Worm (Caenorhabditis elegans) whole organism, L2 larva: Measurements from ENCODE around the gene vit-5.

Experiments used
- Y55F3AM.14 ChIP-seq: fragments of 200-800 bp; sonication (Bioruptor generic); optimal IDR thresholded peaks from 2 replicates; lab custom pipeline; 2018; ENCODE audit warnings: mild to moderate bottlenecking, missing genetic modification characterization, missing compliant biosample characterization
- ama-1 ChIP-seq: fragments of 150-350 bp; optimal IDR thresholded peaks from 2 replicates; lab custom pipeline; 2018; ENCODE audit warnings: inconsistent platforms
- ceh-82 ChIP-seq: fragments of 150-350 bp; optimal IDR thresholded peaks from 2 replicates; lab custom pipeline; 2014; ENCODE audit warnings: missing biosample characterization, missing genetic modification characterization
- lin-11 ChIP-seq: fragments of 150-350 bp; sonication (generic microtip); optimal IDR thresholded peaks from 2 replicates; lab custom pipeline; 2014; ENCODE audit warnings: missing biosample characterization, missing genetic modification characterization, inconsistent platforms, mixed read lengths
- nhr-21 ChIP-seq: fragments of 150-350 bp; optimal IDR thresholded peaks from 2 replicates; lab custom pipeline; 2014; ENCODE audit warnings: missing biosample characterization, missing genetic modification characterization

ce11 chrX:3396735-3397134 lies 6.5 kb upstream of the vit-5 start:
- TF ChIP-seq Y55F3AM.14 (no peak), nhr-21 (no peak), ama-1 (no peak), ceh-82 (tag; lab: Kevin White, UChicago) (no peak), lin-11 (tag; lab: Kevin White, UChicago) (no peak)
